Worm (Caenorhabditis elegans) whole organism, mixed stage, embryonic: ENCODE measurements around the gene F28B1.9.

Experiments used
- ceh-39 ChIP-seq: fragments of 150-350 bp; optimal IDR thresholded peaks from 2 replicates; lab custom pipeline; 2014; ENCODE audit warnings: missing biosample characterization, missing genetic modification characterization
- ceh-43 ChIP-seq: fragments of 200-800 bp; sonication (Bioruptor generic); optimal IDR thresholded peaks from 2 replicates; lab custom pipeline; 2018; ENCODE audit warnings: mild to moderate bottlenecking, missing genetic modification characterization, moderate library complexity, missing compliant biosample characterization
- ces-1 ChIP-seq: fragments of 150-350 bp; optimal IDR thresholded peaks from 2 replicates; lab custom pipeline; 2014; ENCODE audit warnings: missing biosample characterization, missing genetic modification reagents, missing genetic modification characterization
- elt-3 ChIP-seq: fragments of 150-350 bp; optimal IDR thresholded peaks from 2 replicates; lab custom pipeline; 2014; ENCODE audit warnings: missing biosample characterization, missing genetic modification characterization
- hlh-1 ChIP-seq: fragments of 150-350 bp; optimal IDR thresholded peaks from 2 replicates; lab custom pipeline; 2014; ENCODE audit warnings: missing biosample characterization, missing genetic modification reagents, missing genetic modification characterization
- lin-13 ChIP-seq: fragments of 150-350 bp; optimal IDR thresholded peaks from 2 replicates; lab custom pipeline; 2014; ENCODE audit warnings: missing biosample characterization, missing genetic modification characterization
- nhr-2 ChIP-seq: fragments of 150-350 bp; optimal IDR thresholded peaks from 2 replicates; lab custom pipeline; 2014; ENCODE audit warnings: missing biosample characterization, missing genetic modification characterization
- nhr-76 ChIP-seq: sonication (generic microtip); optimal IDR thresholded peaks from 2 replicates; lab custom pipeline; 2017; ENCODE audit warnings: missing biosample characterization, missing genetic modification characterization
- sptf-1 ChIP-seq: sonication (generic microtip); optimal IDR thresholded peaks from 2 replicates; lab custom pipeline; 2017; ENCODE audit warnings: mild to moderate bottlenecking, missing genetic modification characterization, moderate library complexity, missing compliant biosample characterization
- unc-39 ChIP-seq: fragments of 150-350 bp; optimal IDR thresholded peaks from 2 replicates; lab custom pipeline; 2014; ENCODE audit warnings: missing biosample characterization, missing genetic modification characterization
- zip-8 ChIP-seq: fragments of 150-350 bp; optimal IDR thresholded peaks from 2 replicates; lab custom pipeline; 2014; ENCODE audit warnings: missing biosample characterization, missing genetic modification characterization
- ztf-11 ChIP-seq: fragments of 150-350 bp; optimal IDR thresholded peaks from 2 replicates; lab custom pipeline; 2014; ENCODE audit warnings: missing biosample characterization, missing genetic modification characterization

DNA sequence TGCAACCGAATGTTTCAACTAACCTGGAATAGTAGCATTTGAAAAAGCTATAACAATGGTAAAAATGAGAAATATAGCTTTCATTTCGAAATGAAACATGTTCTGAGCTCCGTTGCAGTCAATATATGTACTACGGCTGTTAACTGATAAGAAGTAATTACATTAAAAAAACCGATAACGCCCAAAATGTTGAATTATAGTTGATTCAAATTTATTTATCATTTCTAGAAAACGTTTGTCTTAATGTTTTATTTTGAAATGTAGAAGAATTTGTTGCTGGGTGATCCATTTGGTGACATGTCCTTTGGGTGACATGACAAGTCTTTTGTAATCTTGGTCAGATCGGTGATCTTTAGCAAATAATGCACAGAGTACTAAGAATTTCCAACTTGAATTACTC is 27.7 kb downstream of the F28B1.9 start, which contains the start of gene T05E12.6:
- TF ChIP-seq sptf-1 (tag; lab: Kevin White, UChicago) (no peak), elt-3 (tag; lab: Kevin White, UChicago) (no peak), nhr-2 (tag; lab: Kevin White, UChicago) (no peak), ceh-43 (GFP tag; lab: Kevin White, UChicago) (no peak), nhr-76 (tag; lab: Kevin White, UChicago) (no peak), ztf-11 (tag; lab: Kevin White, UChicago) (no peak), unc-39 (no peak), hlh-1 (tag; lab: Kevin White, UChicago) (no peak), zip-8 (tag; lab: Kevin White, UChicago) (no peak), ceh-39 (no peak), lin-13 (tag; lab: Kevin White, UChicago) (no peak), ces-1 (GFP tag; lab: Kevin White, UChicago) (no peak)
